Fruit fly (Drosophila melanogaster): ENCODE results near the gene Tsp97E.

- TF ChIP-seq CrebA (GFP tag; optimal IDR thresholded peaks at IDR 0.05; ENCODE audit: borderline replicate concordance) (no peak), Dfd (GFP tag; optimal IDR thresholded peaks at IDR 0.05) (no peak), dl (GFP tag; optimal IDR thresholded peaks at IDR 0.05; ENCODE audit: insufficient read depth in 1 of 2, partially characterized antibody in 2 of 2) (no peak), dsf (GFP tag; optimal IDR thresholded peaks at IDR 0.05; ENCODE audit: borderline replicate concordance) (no peak), Mio (GFP tag; optimal IDR thresholded peaks at IDR 0.05) (no peak), pan (optimal IDR thresholded peaks at IDR 0.05) (no peak), foxo (GFP tag; optimal IDR thresholded peaks at IDR 0.05) (no peak), OdsH (GFP tag; optimal IDR thresholded peaks at IDR 0.05) (no peak), dmrt93B (GFP tag; optimal IDR thresholded peaks at IDR 0.05) (no peak)
These were observed at the start of gene Tsp97E for dm6 chr3R:26964452-26965133.
